Fruit fly (Drosophila melanogaster) whole organism, pupa: ENCODE data around the gene CG14947.

ENCODE experiments used
- CG14655 ChIP-seq: fragments of 200-800 bp; sonication (Bioruptor generic); optimal IDR thresholded peaks from 3 replicates; lab custom pipeline; 2017; ENCODE audit warnings: mild to moderate bottlenecking, missing biosample characterization, missing genetic modification reagents, missing genetic modification characterization
- D1 ChIP-seq: fragments of 200-800 bp; sonication (Bioruptor generic); optimal IDR thresholded peaks from 2 replicates; lab custom pipeline; 2018; ENCODE audit warnings: missing biosample characterization, mild to moderate bottlenecking, missing genetic modification characterization, moderate library complexity
- EcR ChIP-seq: fragments of 200-800 bp; sonication (Bioruptor generic); optimal IDR thresholded peaks from 3 replicates; lab custom pipeline; 2019; ENCODE audit warnings: missing biosample characterization, missing genetic modification characterization, mild to moderate bottlenecking, moderate library complexity, missing genetic modification reagents
- Ets98B ChIP-seq: fragments of 200-800 bp; sonication (Bioruptor generic); IDR thresholded peaks from 2 replicates; pipeline ENCODE4 v1.3.6; 2022; ENCODE audit warnings: missing biosample characterization, missing genetic modification characterization

DNA sequence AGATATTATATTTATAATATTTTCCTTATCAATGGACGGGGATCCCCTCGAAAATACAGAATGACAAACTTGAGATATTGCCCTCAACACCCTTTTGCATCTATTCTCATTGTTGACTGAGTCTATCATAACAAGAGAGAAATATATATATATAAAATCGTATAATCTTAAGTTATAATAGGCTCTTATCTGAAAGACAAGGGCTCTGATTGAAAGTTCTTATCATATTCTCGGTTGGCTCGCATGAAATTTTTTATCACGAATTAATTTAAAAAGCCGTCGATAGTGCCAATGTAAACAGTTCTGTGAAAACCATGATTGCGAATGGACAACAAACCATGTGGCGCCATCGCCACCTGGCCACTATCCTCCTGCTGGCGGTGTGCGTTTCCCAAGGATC is 34.9 kb downstream of the CG14947 start, which contains the start of gene Phae2:
- TF ChIP-seq EcR (GFP tag; lab: Kevin White, UChicago) (no peak), Ets98B (no peak), CG14655 (GFP tag; lab: Kevin White, UChicago) (no peak), D1 (tag; lab: Kevin White, UChicago) (no peak)
